Worm (Caenorhabditis elegans) whole organism, young adult: ENCODE data around the gene cht-3.

Experiments used
- B0019.2 ChIP-seq: fragments of 200-800 bp; sonication (Bioruptor generic); conservative IDR thresholded peaks from 2 replicates; pipeline ENCODE4 v1.3.6; 2022; ENCODE audit warnings: missing genetic modification reagents, missing genetic modification characterization, missing compliant biosample characterization
- B0261.1 ChIP-seq: sonication (generic microtip); optimal IDR thresholded peaks from 2 replicates; lab custom pipeline; 2016; ENCODE audit warnings: mild to moderate bottlenecking, missing genetic modification characterization, moderate library complexity, missing compliant biosample characterization
- F23B12.7 ChIP-seq: sonication (generic microtip); optimal IDR thresholded peaks from 2 replicates; lab custom pipeline; 2017; ENCODE audit warnings: missing genetic modification characterization, mild to moderate bottlenecking, missing compliant biosample characterization, antibody characterized with exemption, moderate library complexity; ENCODE audit not compliant: insufficient read depth
- F33H1.4 ChIP-seq: fragments of 200-800 bp; sonication (Bioruptor generic); IDR thresholded peaks from 2 replicates; pipeline ENCODE4 v1.3.6; 2022; ENCODE audit warnings: missing genetic modification reagents, missing genetic modification characterization, missing compliant biosample characterization
- F49E8.2 ChIP-seq: sonication (generic microtip); optimal IDR thresholded peaks from 3 replicates; lab custom pipeline; 2017; ENCODE audit warnings: missing genetic modification characterization, mild to moderate bottlenecking, missing compliant biosample characterization, antibody characterized with exemption, moderate library complexity; ENCODE audit not compliant: insufficient read depth
- F52B5.7 ChIP-seq: sonication (generic microtip); optimal IDR thresholded peaks from 2 replicates; lab custom pipeline; 2016; ENCODE audit warnings: mild to moderate bottlenecking, missing genetic modification characterization, missing compliant biosample characterization
- F55B11.4 ChIP-seq: sonication (generic microtip); optimal IDR thresholded peaks from 2 replicates; lab custom pipeline; 2016; ENCODE audit warnings: missing compliant biosample characterization, missing genetic modification characterization, borderline replicate concordance; ENCODE audit not compliant: insufficient read depth
- F57C9.4 ChIP-seq: sonication (generic microtip); optimal IDR thresholded peaks from 2 replicates; lab custom pipeline; 2017; ENCODE audit warnings: mild to moderate bottlenecking, missing genetic modification characterization, missing compliant biosample characterization
- Y53F4B.3 ChIP-seq: fragments of 200-800 bp; sonication (Bioruptor generic); IDR thresholded peaks from 2 replicates; pipeline ENCODE4 v1.3.6; 2022; ENCODE audit warnings: missing genetic modification reagents, missing genetic modification characterization, missing compliant biosample characterization
- Y53G8AR.9 ChIP-seq: fragments of 200-800 bp; sonication (Bioruptor generic); conservative IDR thresholded peaks from 2 replicates; pipeline ENCODE4 v1.3.6; 2022; ENCODE audit warnings: missing genetic modification reagents, missing genetic modification characterization, missing compliant biosample characterization
- Y95B8A.8 ChIP-seq: fragments of 200-800 bp; sonication (Bioruptor generic); IDR thresholded peaks from 2 replicates; pipeline ENCODE4 v1.3.6; 2022; ENCODE audit warnings: missing genetic modification reagents, missing genetic modification characterization, missing compliant biosample characterization
- aptf-2 ChIP-seq: fragments of 200-800 bp; sonication (Bioruptor generic); conservative IDR thresholded peaks from 2 replicates; pipeline ENCODE4 v1.3.6; 2022; ENCODE audit warnings: missing genetic modification reagents, missing genetic modification characterization, missing compliant biosample characterization
- aptf-3 ChIP-seq: fragments of 200-800 bp; sonication (Bioruptor generic); IDR thresholded peaks from 2 replicates; pipeline ENCODE4 v1.3.6; 2022; ENCODE audit warnings: missing genetic modification characterization, missing compliant biosample characterization
- atf-7 ChIP-seq: sonication (generic microtip); optimal IDR thresholded peaks from 2 replicates; lab custom pipeline; 2017; ENCODE audit warnings: mild to moderate bottlenecking, missing genetic modification characterization, missing compliant biosample characterization
- attf-5 ChIP-seq: fragments of 200-800 bp; sonication (Bioruptor generic); optimal IDR thresholded peaks from 2 replicates; lab custom pipeline; 2018; ENCODE audit warnings: mild to moderate bottlenecking, missing genetic modification characterization, missing compliant biosample characterization
- ccch-3 ChIP-seq: fragments of 200-800 bp; sonication (Bioruptor generic); optimal IDR thresholded peaks from 2 replicates; lab custom pipeline; 2018; ENCODE audit warnings: mild to moderate bottlenecking, missing genetic modification characterization, missing compliant biosample characterization
- cebp-1 ChIP-seq, 2 experiments: fragments of 200-800 bp in 1 of 2; sonication (Bioruptor generic) in 1 of 2; sonication (generic microtip) in 1 of 2; IDR thresholded peaks in 1 of 2; optimal IDR thresholded peaks in 1 of 2; 2 replicates each; pipeline versions ENCODE4 v1.3.6 to Lab custom; 2017 to 2022; ENCODE audit warnings: missing compliant biosample characterization in 2 of 2, missing genetic modification characterization in 2 of 2, mild to moderate bottlenecking in 1 of 2, missing genetic modification reagents in 1 of 2, moderate library complexity in 1 of 2
- ceh-40 ChIP-seq: fragments of 200-800 bp; sonication (Bioruptor generic); IDR thresholded peaks from 2 replicates; pipeline ENCODE4 v1.3.6; 2022; ENCODE audit warnings: missing genetic modification characterization, missing compliant biosample characterization
- ceh-91 ChIP-seq: fragments of 200-800 bp; sonication (Bioruptor generic); IDR thresholded peaks from 2 replicates; pipeline ENCODE4 v1.3.6; 2022; ENCODE audit warnings: missing genetic modification reagents, missing genetic modification characterization, missing compliant biosample characterization
- chd-7 ChIP-seq: sonication (generic microtip); optimal IDR thresholded peaks from 2 replicates; lab custom pipeline; 2016; ENCODE audit warnings: mild to moderate bottlenecking, missing genetic modification characterization, moderate library complexity, missing compliant biosample characterization
- egl-18 ChIP-seq: fragments of 200-800 bp; sonication (Bioruptor generic); IDR thresholded peaks from 2 replicates; pipeline ENCODE4 v1.3.6; 2022; ENCODE audit warnings: missing genetic modification reagents, missing genetic modification characterization, missing compliant biosample characterization
- egrh-3 ChIP-seq: fragments of 200-800 bp; sonication (Bioruptor generic); IDR thresholded peaks from 2 replicates; pipeline ENCODE4 v1.3.6; 2022; ENCODE audit warnings: missing genetic modification reagents, missing genetic modification characterization, missing compliant biosample characterization
- ekl-4 ChIP-seq: fragments of 200-800 bp; sonication (Bioruptor generic); IDR thresholded peaks from 2 replicates; pipeline ENCODE4 v1.3.6; 2022; ENCODE audit warnings: missing genetic modification reagents, missing genetic modification characterization, missing compliant biosample characterization
- him-1 ChIP-seq: sonication (generic microtip); optimal IDR thresholded peaks from 2 replicates; lab custom pipeline; 2016; ENCODE audit warnings: missing genotype, missing genetic modification reagents, missing genetic modification characterization, missing compliant biosample characterization
- hlh-26 ChIP-seq: fragments of 200-800 bp; sonication (Bioruptor generic); conservative IDR thresholded peaks from 2 replicates; pipeline ENCODE4 v1.3.6; 2022; ENCODE audit warnings: missing genetic modification reagents, missing genetic modification characterization, missing compliant biosample characterization
- hmg-1.2 ChIP-seq: fragments of 200-800 bp; sonication (Bioruptor generic); IDR thresholded peaks from 2 replicates; pipeline ENCODE4 v1.3.6; 2022; ENCODE audit warnings: missing genetic modification reagents, missing genetic modification characterization, missing compliant biosample characterization
- hmg-20 ChIP-seq: fragments of 200-800 bp; sonication (Bioruptor generic); IDR thresholded peaks from 2 replicates; pipeline ENCODE4 v1.3.6; 2022; ENCODE audit warnings: missing genetic modification reagents, missing genetic modification characterization, missing compliant biosample characterization
- lin-54 ChIP-seq: fragments of 200-800 bp; sonication (Bioruptor generic); optimal IDR thresholded peaks from 2 replicates; lab custom pipeline; 2018; ENCODE audit warnings: mild to moderate bottlenecking, missing genetic modification characterization, missing compliant biosample characterization
- lsl-1 ChIP-seq: fragments of 200-800 bp; sonication (Bioruptor generic); optimal IDR thresholded peaks from 2 replicates; lab custom pipeline; 2018; ENCODE audit warnings: mild to moderate bottlenecking, missing genetic modification characterization, moderate library complexity, missing compliant biosample characterization
- madf-3 ChIP-seq: fragments of 200-800 bp; sonication (Bioruptor generic); IDR thresholded peaks from 2 replicates; pipeline ENCODE4 v1.3.6; 2022; ENCODE audit warnings: missing genetic modification reagents, missing genetic modification characterization, missing compliant biosample characterization
- madf-8 ChIP-seq: fragments of 200-800 bp; sonication (Bioruptor generic); conservative IDR thresholded peaks from 2 replicates; pipeline ENCODE4 v1.3.6; 2022; ENCODE audit warnings: missing genetic modification reagents, missing genetic modification characterization, missing compliant biosample characterization
- mel-28 ChIP-seq: sonication (generic microtip); optimal IDR thresholded peaks from 2 replicates; lab custom pipeline; 2016; ENCODE audit warnings: borderline replicate concordance, mild to moderate bottlenecking, missing genetic modification characterization, missing compliant biosample characterization
- nfya-1 ChIP-seq: sonication (generic microtip); optimal IDR thresholded peaks from 2 replicates; lab custom pipeline; 2017; ENCODE audit warnings: antibody characterized with exemption, missing compliant biosample characterization, missing genetic modification characterization, borderline replicate concordance; ENCODE audit not compliant: insufficient read depth
- nhr-120 ChIP-seq: fragments of 200-800 bp; sonication (Bioruptor generic); IDR thresholded peaks from 2 replicates; pipeline ENCODE4 v1.3.6; 2022; ENCODE audit warnings: missing genetic modification characterization, missing compliant biosample characterization
- nhr-80 ChIP-seq: sonication (generic microtip); optimal IDR thresholded peaks from 2 replicates; lab custom pipeline; 2016; ENCODE audit warnings: missing genetic modification characterization, missing compliant biosample characterization
- pbrm-1 ChIP-seq: fragments of 200-800 bp; sonication (Bioruptor generic); IDR thresholded peaks from 2 replicates; pipeline ENCODE4 v1.3.6; 2022; ENCODE audit warnings: missing genetic modification reagents, missing genetic modification characterization, missing compliant biosample characterization
- rcor-1 ChIP-seq: fragments of 200-800 bp; sonication (Bioruptor generic); IDR thresholded peaks from 2 replicates; pipeline ENCODE4 v1.3.6; 2022; ENCODE audit warnings: missing genetic modification reagents, missing genetic modification characterization, missing compliant biosample characterization
- rec-8 ChIP-seq, 2 experiments: sonication (generic microtip); optimal IDR thresholded peaks; 2 replicates each; lab custom pipeline; 2016; ENCODE audit warnings: mild to moderate bottlenecking in 2 of 2, missing genetic modification characterization in 2 of 2, missing genetic modification reagents in 2 of 2, missing genotype in 2 of 2, missing biosample characterization in 1 of 2, missing compliant biosample characterization in 1 of 2, moderate library complexity in 1 of 2
- repo-1 ChIP-seq: sonication (generic microtip); optimal IDR thresholded peaks from 2 replicates; lab custom pipeline; 2017; ENCODE audit warnings: mild to moderate bottlenecking, missing genetic modification characterization, missing compliant biosample characterization
- sdz-38 ChIP-seq: sonication (generic microtip); optimal IDR thresholded peaks from 2 replicates; lab custom pipeline; 2016; ENCODE audit warnings: missing genotype, missing genetic modification characterization, missing compliant biosample characterization
- snpc-1.3 ChIP-seq: sonication (generic microtip); optimal IDR thresholded peaks from 2 replicates; lab custom pipeline; 2017; ENCODE audit warnings: missing genetic modification characterization, mild to moderate bottlenecking, missing compliant biosample characterization, antibody characterized with exemption, moderate library complexity, missing genotype, missing genetic modification reagents; ENCODE audit not compliant: insufficient read depth
- tbx-9 ChIP-seq: sonication (generic microtip); optimal IDR thresholded peaks from 2 replicates; lab custom pipeline; 2016; ENCODE audit warnings: borderline replicate concordance, missing genetic modification characterization, inconsistent platforms, missing compliant biosample characterization
- unc-130 ChIP-seq: sonication (generic microtip); optimal IDR thresholded peaks from 2 replicates; lab custom pipeline; 2016; ENCODE audit warnings: missing genetic modification reagents, missing genetic modification characterization, missing compliant biosample characterization
- unc-62 ChIP-seq: fragments of 150-350 bp; optimal IDR thresholded peaks from 2 replicates; lab custom pipeline; 2014; ENCODE audit warnings: missing biosample characterization, missing genetic modification reagents, missing genetic modification characterization
- ztf-22 ChIP-seq: fragments of 200-800 bp; sonication (Bioruptor generic); optimal IDR thresholded peaks from 2 replicates; lab custom pipeline; 2018; ENCODE audit warnings: mild to moderate bottlenecking, missing genetic modification characterization, moderate library complexity, missing compliant biosample characterization
- ztf-26 ChIP-seq: sonication (generic microtip); optimal IDR thresholded peaks from 2 replicates; lab custom pipeline; 2017; ENCODE audit warnings: missing genetic modification characterization, missing compliant biosample characterization
- ztf-6 ChIP-seq: fragments of 200-800 bp; sonication (Bioruptor generic); IDR thresholded peaks from 2 replicates; pipeline ENCODE4 v1.3.6; 2022; ENCODE audit warnings: missing genetic modification reagents, missing genetic modification characterization, missing compliant biosample characterization

The cht-3 gene

DNA sequence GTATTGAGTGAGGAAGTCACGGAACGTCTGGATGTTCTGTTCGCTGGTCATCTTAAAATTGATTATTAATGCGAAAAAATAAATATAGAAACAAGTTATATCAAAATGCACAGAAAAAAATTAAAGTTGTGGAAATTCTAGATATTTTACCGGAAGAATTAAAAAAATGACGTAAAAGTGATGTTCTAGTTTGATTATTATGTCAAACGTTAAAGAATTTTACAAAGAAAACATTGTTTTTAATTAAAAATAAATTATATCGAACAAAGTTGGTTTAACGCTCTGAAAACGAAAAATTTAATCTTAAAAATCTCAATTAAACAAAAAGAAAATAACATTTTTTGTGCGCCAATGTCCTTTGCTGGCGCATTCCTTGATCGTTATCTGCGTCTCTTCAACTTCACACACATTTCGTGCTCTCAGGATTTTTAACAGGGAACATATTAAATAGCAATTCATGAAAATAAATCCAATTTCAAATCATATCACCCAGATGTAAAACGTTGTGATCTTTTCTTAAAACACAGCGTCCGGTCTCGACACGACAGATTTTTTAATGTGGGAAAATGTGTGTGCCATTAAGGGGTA lies 41.2 kb downstream of the cht-3 start, which contains the start of gene tin-9.1 (continued):
- TF ChIP-seq unc-130 (GFP tag; lab: Kevin White, UChicago) (no peak), pbrm-1 (GFP tag; lab: Robert Waterston, UW) (no peak), Y53G8AR.9 (GFP tag; lab: Robert Waterston, UW) (no peak), repo-1 (tag; lab: Kevin White, UChicago) (no peak), nhr-80 (peak; percentile 30), atf-7 (tag; lab: Kevin White, UChicago) (no peak), snpc-1.3 (tag; lab: Kevin White, UChicago) (no peak), F49E8.2 (tag; lab: Kevin White, UChicago) (peak; percentile 29), ceh-91 (GFP tag; lab: Robert Waterston, UW) (0 out of 2 replicates have a peak, but pooled peaks have one; percentile 24), sdz-38 (no peak), ztf-22 (GFP tag; lab: Kevin White, UChicago) (no peak), hmg-20 (GFP tag; lab: Robert Waterston, UW) (no peak), ccch-3 (GFP tag; lab: Kevin White, UChicago) (no peak), aptf-3 (GFP tag; lab: Robert Waterston, UW) (no peak), hmg-1.2 (peak; percentile 70), unc-62 (GFP tag; lab: Kevin White, UChicago) (no peak), madf-3 (GFP tag; lab: Robert Waterston, UW) (no peak), chd-7 (tag; lab: Kevin White, UChicago) (no peak), madf-8 (GFP tag; lab: Robert Waterston, UW) (no peak), lin-54 (GFP tag; lab: Kevin White, UChicago) (peak; percentile 61), rec-8 (tag; optimal IDR thresholded peaks at IDR 0.05; lab: Kevin White, UChicago) (no peak), ztf-26 (tag; lab: Kevin White, UChicago) (no peak), tbx-9 (tag; lab: Kevin White, UChicago) (no peak), nfya-1 (tag; lab: Kevin White, UChicago) (no peak), B0261.1 (tag; lab: Kevin White, UChicago) (no peak), F57C9.4 (no peak), ceh-40 (no peak), egrh-3 (GFP tag; lab: Robert Waterston, UW) (no peak), B0019.2 (no peak), lsl-1 (GFP tag; lab: Kevin White, UChicago) (peak; percentile 57), mel-28 (tag; lab: Kevin White, UChicago) (no peak), nhr-120 (GFP tag; lab: Robert Waterston, UW) (no peak), F52B5.7 (no peak), aptf-2 (GFP tag; lab: Robert Waterston, UW) (no peak), hlh-26 (GFP tag; lab: Robert Waterston, UW) (no peak), F23B12.7 (tag; lab: Kevin White, UChicago) (no peak), rcor-1 (GFP tag; lab: Robert Waterston, UW) (0 out of 2 replicates have a peak, but pooled peaks have one; percentile 9), F55B11.4 (tag; lab: Kevin White, UChicago) (no peak), egl-18 (GFP tag; lab: Robert Waterston, UW) (no peak), Y95B8A.8 (GFP tag; lab: Robert Waterston, UW) (no peak), cebp-1 (GFP tag; IDR thresholded peaks at IDR 0.05; lab: Robert Waterston, UW) (no peak), cebp-1 (tag; optimal IDR thresholded peaks at IDR 0.05; lab: Kevin White, UChicago) (peak; percentile 41), Y53F4B.3 (GFP tag; lab: Robert Waterston, UW) (no peak), him-1 (tag; lab: Kevin White, UChicago) (peak; percentile 63), attf-5 (GFP tag; lab: Kevin White, UChicago) (no peak), ztf-6 (GFP tag; lab: Robert Waterston, UW) (no peak), F33H1.4 (GFP tag; lab: Robert Waterston, UW) (peak; percentile 50), ekl-4 (GFP tag; lab: Robert Waterston, UW) (0 out of 2 replicates have a peak, but pooled peaks have one; percentile 50)
